Fruit fly (Drosophila melanogaster): ENCODE results near the gene CG32365.

The CG32365 gene

DNA sequence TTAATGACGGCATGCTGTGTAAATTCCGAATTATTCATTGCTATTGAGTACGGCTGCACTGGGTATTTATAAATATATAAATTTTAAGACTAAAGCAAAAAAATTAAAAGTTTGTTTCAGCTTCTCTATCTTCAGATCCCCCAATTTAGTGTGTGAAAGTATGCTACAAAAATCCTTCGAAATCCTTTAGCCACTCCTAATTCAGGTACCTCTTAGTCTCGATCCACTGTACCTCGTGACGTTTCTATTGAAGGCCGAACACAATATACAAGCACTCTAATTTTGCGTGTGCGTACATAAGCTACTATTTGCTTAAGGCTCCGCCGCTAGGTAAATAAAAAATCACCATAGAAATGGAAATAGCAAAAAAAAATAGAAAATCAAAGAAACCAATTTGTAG, 2.3 kb upstream of the CG32365 start (continued):
- TF ChIP-seq vvl (GFP tag; IDR thresholded peaks at IDR 0.05) (peak; percentile 24; the same call in 1 of the 2 replicates), Hmr (GFP tag; optimal IDR thresholded peaks at IDR 0.05) (peak; percentile 45), D (optimal IDR thresholded peaks at IDR 0.05) (no peak), D (GFP tag; optimal IDR thresholded peaks at IDR 0.05) (no peak), kay (GFP tag; optimal IDR thresholded peaks at IDR 0.05) (no peak), grau (tag; optimal IDR thresholded peaks at IDR 0.05) (peak; percentile 86), CG7987 (GFP tag; optimal IDR thresholded peaks at IDR 0.05) (no peak), CG11695 (GFP tag; IDR thresholded peaks at IDR 0.05) (peak; percentile 43; the same call in 1 of the 3 replicates), Max (GFP tag; optimal IDR thresholded peaks at IDR 0.05) (no peak), NFAT (GFP tag; IDR thresholded peaks at IDR 0.05) (peak; percentile 45), Atf6 (GFP tag; IDR thresholded peaks at IDR 0.05) (peak; percentile 60), ind (GFP tag; optimal IDR thresholded peaks at IDR 0.05) (peak; percentile 40), HLH4C (GFP tag; IDR thresholded peaks at IDR 0.05; ENCODE audit: partially characterized antibody) (no peak), H2.0 (GFP tag; IDR thresholded peaks at IDR 0.05) (no peak), CG8765 (GFP tag; IDR thresholded peaks at IDR 0.05) (no peak), Taf1 (GFP tag; IDR thresholded peaks at IDR 0.05) (peak; percentile 52; the same call in 1 of the 2 replicates), CG34422 (GFP tag; IDR thresholded peaks at IDR 0.05) (0 out of 3 replicates have a peak, but pooled peaks have one; percentile 15), fd3F (GFP tag; optimal IDR thresholded peaks at IDR 0.05) (peak; percentile 3), Dfd (GFP tag; optimal IDR thresholded peaks at IDR 0.05) (no peak), CG2889 (GFP tag; IDR thresholded peaks at IDR 0.05) (0 out of 3 replicates have a peak, but pooled peaks have one; percentile 54), gcm (GFP tag; optimal IDR thresholded peaks at IDR 0.05) (no peak), CG10209 (GFP tag; optimal IDR thresholded peaks at IDR 0.05) (peak; percentile 19), lilli (GFP tag; optimal IDR thresholded peaks at IDR 0.05) (peak; percentile 26), Mrtf (GFP tag; IDR thresholded peaks at IDR 0.05) (0 out of 3 replicates have a peak, but pooled peaks have one; percentile 34), jumu (GFP tag; optimal IDR thresholded peaks at IDR 0.05) (peak; percentile 2), CG11723 (GFP tag; optimal IDR thresholded peaks at IDR 0.05) (peak; percentile 35), mirr (GFP tag; optimal IDR thresholded peaks at IDR 0.05) (no peak), CG12391 (tag; optimal IDR thresholded peaks at IDR 0.05) (peak; percentile 3), ATbp (GFP tag; optimal IDR thresholded peaks at IDR 0.05) (peak; percentile 4), tio (GFP tag; optimal IDR thresholded peaks at IDR 0.05) (no peak), CG9215 (GFP tag; IDR thresholded peaks at IDR 0.05) (peak; percentile 46; the same call in 1 of the 2 replicates), CG10274 (GFP tag; optimal IDR thresholded peaks at IDR 0.05) (no peak), lmd (GFP tag; IDR thresholded peaks at IDR 0.05) (peak; percentile 51; the same call in 1 of the 2 replicates)

DNA sequence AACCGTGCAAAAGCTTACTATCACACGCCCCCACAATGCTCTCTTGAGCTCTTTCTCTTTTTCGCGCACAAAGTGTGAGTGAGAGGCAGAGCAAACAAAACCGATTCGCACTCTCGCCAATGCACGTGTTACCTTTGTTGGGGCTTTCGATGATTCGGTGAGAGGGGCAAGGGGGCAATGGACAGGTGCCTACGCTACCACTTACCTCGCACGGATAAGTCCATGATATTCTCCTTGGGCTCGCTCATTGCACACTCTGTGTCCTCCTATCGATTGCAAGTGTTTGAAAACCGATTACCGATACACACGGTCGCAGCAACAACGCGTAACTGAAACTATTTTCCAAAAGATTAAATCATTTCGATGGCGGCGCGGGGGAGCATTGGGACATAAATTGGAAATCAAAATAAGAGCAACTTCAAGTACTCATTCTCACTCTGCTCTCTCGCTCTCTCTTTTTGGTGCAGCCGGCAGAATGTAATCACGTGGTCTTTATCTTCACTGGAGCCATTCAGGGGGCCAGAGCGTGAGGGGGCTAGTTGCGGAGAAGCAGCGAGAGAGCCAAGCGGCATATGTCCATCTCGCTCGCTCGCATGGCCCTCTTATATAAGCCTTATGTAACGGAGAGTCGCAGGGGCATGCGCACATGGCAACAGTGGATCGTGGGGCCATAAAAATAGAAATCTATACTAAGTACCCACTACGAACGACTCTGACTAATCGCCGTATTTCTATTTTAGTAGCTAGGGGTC, 1.6 kb upstream of the CG32365 start, which contains the start of gene Pdp1:
Pdp1 (minus strand) TSS at position 334 of the 752 bp plus-strand sequence.
- peak; percentile 37 for TF ChIP-seq CG17568 (GFP tag; optimal IDR thresholded peaks at IDR 0.05)
- peak; percentile 99 for TF ChIP-seq chinmo (GFP tag; IDR thresholded peaks at IDR 0.05; ENCODE audit: partially characterized antibody)
- no peak for TF ChIP-seq CG4282 (GFP tag; optimal IDR thresholded peaks at IDR 0.05)
- TF ChIP-seq CG43689 (GFP tag; IDR thresholded peaks at IDR 0.05), result no peak
- no peak for TF ChIP-seq CG8388 (GFP tag; optimal IDR thresholded peaks at IDR 0.05)
- TF ChIP-seq sob (GFP tag; IDR thresholded peaks at IDR 0.05), result no peak
- TF ChIP-seq CG12299 (tag; optimal IDR thresholded peaks at IDR 0.05), result no peak
- no peak for TF ChIP-seq Atf-2 (GFP tag; optimal IDR thresholded peaks at IDR 0.05)
- TF ChIP-seq D19A (tag; optimal IDR thresholded peaks at IDR 0.05), result no peak
- TF ChIP-seq CG11695 (GFP tag; IDR thresholded peaks at IDR 0.05), result no peak
- TF ChIP-seq CG12744 (GFP tag; optimal IDR thresholded peaks at IDR 0.05), result no peak
- no peak for TF ChIP-seq CG17612 (GFP tag; IDR thresholded peaks at IDR 0.05)
- TF ChIP-seq klu (GFP tag; IDR thresholded peaks at IDR 0.05), result no peak
- no peak for TF ChIP-seq CG8089 (GFP tag; optimal IDR thresholded peaks at IDR 0.05)
- TF ChIP-seq CG7987 (GFP tag; optimal IDR thresholded peaks at IDR 0.05), result peak; percentile 99
- TF ChIP-seq Ptx1 (GFP tag; IDR thresholded peaks at IDR 0.05), result no peak
- TF ChIP-seq CG6272 (GFP tag; IDR thresholded peaks at IDR 0.05), result no peak
- TF ChIP-seq CG6689 (GFP tag; IDR thresholded peaks at IDR 0.05), result no peak
- no peak for TF ChIP-seq CG3726 (GFP tag; IDR thresholded peaks at IDR 0.05)
- no peak for TF ChIP-seq CG17802 (tag; optimal IDR thresholded peaks at IDR 0.05)
- no peak for TF ChIP-seq HLH54F (GFP tag; optimal IDR thresholded peaks at IDR 0.05)

All from whole organism, embryonic.